Worm (Caenorhabditis elegans): ENCODE data around the gene F32E10.5.

F32E10.5 gene

DNA sequence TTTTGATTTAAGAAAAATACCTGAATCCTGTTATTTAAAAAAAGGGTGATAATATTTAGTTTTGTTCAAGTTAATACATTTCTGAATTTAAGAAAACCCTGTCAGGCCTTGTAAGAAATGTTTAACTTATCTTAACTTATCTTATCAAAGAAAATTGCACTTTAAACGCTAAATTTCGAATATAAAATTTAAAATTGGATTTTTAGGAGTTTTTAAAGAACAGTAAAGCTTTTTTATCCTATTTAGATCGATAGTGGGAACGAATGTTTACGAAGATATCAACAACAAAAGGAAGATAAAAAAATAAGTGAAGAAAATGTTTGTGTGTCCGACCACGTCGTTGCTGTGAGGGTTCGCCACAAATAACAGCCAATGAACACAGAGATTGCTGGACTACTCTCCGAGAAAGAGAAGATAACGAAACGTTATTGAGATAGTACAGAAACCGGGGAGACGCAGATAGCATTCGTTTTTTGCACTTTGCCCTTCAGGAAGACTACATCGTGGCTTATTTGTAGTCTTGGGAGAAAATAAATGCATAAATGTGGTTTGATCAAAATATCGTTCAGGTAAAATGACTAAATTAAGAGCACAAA, 25.1 kb downstream of the F32E10.5 start, which contains the start of gene dif-1:
Gene dif-1 (minus strand): TSS at position 51 of the 596 bp plus-strand sequence.
- no peak for TF ChIP-seq nhr-2 (tag; optimal IDR thresholded peaks at IDR 0.05)
- peak; percentile 90 for TF ChIP-seq nhr-12 (tag; optimal IDR thresholded peaks at IDR 0.05)

DNA sequence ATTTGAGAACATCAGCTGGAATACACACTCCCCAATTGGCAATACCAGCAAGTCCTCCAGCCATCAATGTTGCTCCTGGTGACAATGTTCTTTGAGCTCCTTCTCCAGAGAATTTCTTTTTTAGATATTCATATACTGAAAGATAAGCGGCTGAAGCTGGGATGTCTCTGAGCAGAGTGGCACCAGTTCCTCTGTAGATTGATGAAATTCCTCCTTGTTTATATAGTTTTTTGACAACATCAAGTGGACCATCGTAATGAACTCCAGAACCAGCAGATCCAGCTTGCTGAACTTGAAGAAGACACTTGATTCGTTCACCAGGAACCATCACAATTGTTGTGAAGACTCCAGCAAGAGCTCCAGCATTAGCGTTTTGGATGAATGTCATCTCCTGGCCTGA, 26.1 kb downstream of the F32E10.5 start:
- TF ChIP-seq ceh-39 (tag; optimal IDR thresholded peaks at IDR 0.05), result no peak
- TF ChIP-seq nhr-28 (tag; optimal IDR thresholded peaks at IDR 0.05), result no peak
- no peak for TF ChIP-seq nhr-2 (tag; optimal IDR thresholded peaks at IDR 0.05)
- TF ChIP-seq tbx-8 (GFP tag; optimal IDR thresholded peaks at IDR 0.05), result no peak
- no peak for TF ChIP-seq elt-1 (tag; optimal IDR thresholded peaks at IDR 0.05; ENCODE audit: borderline replicate concordance, insufficient read depth)
- TF ChIP-seq sptf-1 (tag; optimal IDR thresholded peaks at IDR 0.05), result no peak
- TF ChIP-seq ces-1 (GFP tag; optimal IDR thresholded peaks at IDR 0.05), result no peak
- no peak for TF ChIP-seq lin-13 (tag; optimal IDR thresholded peaks at IDR 0.05)

DNA sequence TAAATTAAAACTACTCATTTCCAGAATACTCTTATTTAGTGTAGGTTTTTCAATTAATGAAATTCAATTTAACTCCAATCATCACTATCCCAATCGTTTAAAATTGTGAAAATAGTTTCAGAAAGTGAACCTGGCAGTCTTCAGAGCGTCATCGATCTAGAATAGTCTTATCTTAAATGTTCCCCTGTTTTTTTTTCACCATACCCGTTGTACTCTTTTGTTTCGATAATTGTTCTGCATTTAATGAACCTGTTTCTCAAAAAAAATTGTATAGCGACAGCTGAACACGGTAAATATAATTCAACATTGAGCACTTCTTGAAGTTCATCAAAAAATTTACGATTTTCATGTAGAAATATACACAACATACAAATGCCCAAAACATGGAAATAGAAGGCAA, 26.9 kb downstream of the F32E10.5 start:
- TF ChIP-seq tbx-8 (GFP tag; optimal IDR thresholded peaks at IDR 0.05) (no peak), M03D4.4 (tag; optimal IDR thresholded peaks at IDR 0.05) (no peak), ceh-39 (tag; optimal IDR thresholded peaks at IDR 0.05) (no peak), lsy-2 (tag; optimal IDR thresholded peaks at IDR 0.05) (no peak), ces-1 (GFP tag; optimal IDR thresholded peaks at IDR 0.05) (no peak), flh-1 (GFP tag; optimal IDR thresholded peaks at IDR 0.05) (no peak), drap-1 (GFP tag; optimal IDR thresholded peaks at IDR 0.05) (no peak), elt-1 (tag; optimal IDR thresholded peaks at IDR 0.05; ENCODE audit: borderline replicate concordance, insufficient read depth) (no peak), mls-2 (tag; optimal IDR thresholded peaks at IDR 0.05) (no peak), unc-120 (tag; optimal IDR thresholded peaks at IDR 0.05; ENCODE audit: poor library complexity, severe bottlenecking) (no peak), lin-13 (tag; optimal IDR thresholded peaks at IDR 0.05) (no peak), mep-1 (tag; optimal IDR thresholded peaks at IDR 0.05) (no peak), cnd-1 (tag; optimal IDR thresholded peaks at IDR 0.05) (no peak), nhr-237 (tag; optimal IDR thresholded peaks at IDR 0.05) (no peak), snpc-4 (tag; optimal IDR thresholded peaks at IDR 0.05) (no peak), nhr-28 (tag; optimal IDR thresholded peaks at IDR 0.05) (no peak), sem-2 (GFP tag; optimal IDR thresholded peaks at IDR 0.05) (no peak)

DNA sequence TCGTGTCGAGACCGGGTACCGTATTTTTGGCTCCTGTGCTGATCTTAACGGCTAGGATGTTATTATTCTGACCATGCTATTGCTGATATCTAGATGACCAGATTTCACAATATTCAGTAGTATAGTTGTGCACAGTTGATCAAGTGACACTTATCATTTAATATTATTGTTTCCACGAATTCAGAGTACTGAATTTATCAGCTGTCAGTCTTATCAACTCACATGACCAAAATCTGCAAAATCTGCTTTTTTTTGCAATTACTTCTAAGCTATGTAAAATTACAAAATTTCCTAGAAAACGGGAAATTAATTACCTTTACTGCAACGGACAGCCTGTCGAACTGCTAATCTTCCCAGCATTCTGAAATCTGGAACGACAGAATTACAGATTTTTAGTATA, 27.7 kb downstream of the F32E10.5 start, which contains the start of gene pam-1:
Gene pam-1 (minus strand): TSS at position 368 of the 400 bp plus-strand sequence.
- TF ChIP-seq ceh-43 (GFP tag; optimal IDR thresholded peaks at IDR 0.05) (no peak), unc-62 (GFP tag; optimal IDR thresholded peaks at IDR 0.05) (no peak), blmp-1 (tag; optimal IDR thresholded peaks at IDR 0.05) (no peak), ztf-11 (tag; optimal IDR thresholded peaks at IDR 0.05) (no peak)

DNA sequence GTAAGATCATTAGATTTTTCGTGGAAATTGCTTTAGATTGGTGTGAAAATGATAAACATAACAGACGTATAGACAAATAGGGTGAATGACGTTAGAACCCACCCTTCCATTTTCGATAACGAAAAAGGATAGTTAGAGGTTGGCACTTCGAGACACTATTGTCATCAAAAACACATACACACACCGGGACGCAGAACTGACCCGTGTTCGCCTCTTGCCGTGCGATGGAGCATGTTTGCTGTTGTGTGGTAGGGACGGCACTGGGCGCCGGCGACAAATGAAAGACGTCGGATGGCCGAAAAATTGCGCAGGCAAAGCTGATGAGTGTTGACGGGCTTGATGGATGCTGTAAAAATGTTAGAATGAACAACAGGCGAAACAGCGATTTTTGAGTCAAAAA, 28.3 kb downstream of the F32E10.5 start:
- TF ChIP-seq elt-3 (tag; optimal IDR thresholded peaks at IDR 0.05), result no peak
- no peak for TF ChIP-seq bed-3 (GFP tag; optimal IDR thresholded peaks at IDR 0.05)
- TF ChIP-seq M03D4.4 (tag; optimal IDR thresholded peaks at IDR 0.05), result no peak
- no peak for TF ChIP-seq ztf-11 (tag; optimal IDR thresholded peaks at IDR 0.05)
- no peak for TF ChIP-seq lin-32 (GFP tag; optimal IDR thresholded peaks at IDR 0.05)
- no peak for TF ChIP-seq unc-62 (GFP tag; optimal IDR thresholded peaks at IDR 0.05)
- TF ChIP-seq zip-8 (tag; optimal IDR thresholded peaks at IDR 0.05), result no peak
- TF ChIP-seq mab-5 (tag; optimal IDR thresholded peaks at IDR 0.05), result no peak

DNA sequence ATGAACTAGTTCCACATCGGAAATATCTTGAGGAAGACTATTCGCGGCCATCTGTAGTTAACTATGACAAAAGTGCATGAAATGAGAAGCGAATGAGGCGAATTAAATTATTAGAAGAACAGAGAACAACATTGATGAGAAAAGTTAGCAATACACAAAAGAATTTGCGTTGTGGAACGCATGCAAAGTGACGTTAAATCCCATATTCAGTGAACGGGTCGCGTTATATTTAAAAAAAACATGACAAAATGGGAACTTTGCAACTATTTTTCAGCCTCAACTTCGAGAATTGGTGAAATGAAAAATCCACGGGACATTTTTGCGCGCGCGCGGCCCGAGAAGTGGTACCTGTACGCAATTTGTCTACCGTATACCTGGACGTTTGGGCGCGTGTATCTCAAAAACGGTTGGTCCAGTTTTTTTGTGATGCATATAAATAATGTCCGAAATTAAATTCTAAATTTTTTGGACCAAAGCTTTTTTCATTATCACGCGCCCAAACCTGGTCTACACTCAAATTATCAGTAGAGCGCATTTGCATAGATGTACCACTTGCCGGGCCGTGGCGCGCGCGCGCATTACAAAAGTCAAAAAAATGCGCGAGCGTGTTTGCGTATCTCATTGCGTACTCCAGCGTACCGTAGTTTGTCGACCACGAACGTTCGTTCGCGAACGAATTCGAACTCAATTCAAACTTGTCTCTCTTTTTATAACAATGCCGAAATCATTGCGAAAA, 30.2 kb downstream of the F32E10.5 start, which contains the start of the genes cdd-2 and oef-1:
Gene cdd-2 (minus strand): TSS at position 51 of the 736 bp plus-strand sequence.
Gene oef-1 (plus strand): TSS at position 575 of the 736 bp plus-strand sequence.
- TF ChIP-seq nhr-2 (tag; optimal IDR thresholded peaks at IDR 0.05) (no peak), snpc-4 (tag; optimal IDR thresholded peaks at IDR 0.05) (no peak), lin-32 (GFP tag; optimal IDR thresholded peaks at IDR 0.05) (no peak), tbx-8 (GFP tag; optimal IDR thresholded peaks at IDR 0.05) (no peak), elt-1 (tag; optimal IDR thresholded peaks at IDR 0.05; ENCODE audit: borderline replicate concordance, insufficient read depth) (no peak)
